Worm (Caenorhabditis elegans): ENCODE measurements around the gene T24A6.1.

The T24A6.1 gene

ce11 chrV:3524970-3525369 is 33.9 kb upstream of the T24A6.1 start, which contains the start of gene T24A6.7:
T24A6.7 (plus strand) TSS chrV:3525270.
- TF ChIP-seq mls-2 (tag; optimal IDR thresholded peaks at IDR 0.05) (no peak), sem-2 (GFP tag; optimal IDR thresholded peaks at IDR 0.05) (no peak), unc-62 (GFP tag; optimal IDR thresholded peaks at IDR 0.05) (no peak), flh-1 (GFP tag; optimal IDR thresholded peaks at IDR 0.05) (no peak), unc-39 (tag; optimal IDR thresholded peaks at IDR 0.05) (no peak), unc-120 (tag; optimal IDR thresholded peaks at IDR 0.05; ENCODE audit: poor library complexity, severe bottlenecking) (no peak), lin-32 (GFP tag; optimal IDR thresholded peaks at IDR 0.05) (no peak), ztf-11 (tag; optimal IDR thresholded peaks at IDR 0.05) (no peak), nhr-28 (tag; optimal IDR thresholded peaks at IDR 0.05) (no peak), bed-3 (GFP tag; optimal IDR thresholded peaks at IDR 0.05) (no peak), elt-1 (tag; optimal IDR thresholded peaks at IDR 0.05; ENCODE audit: borderline replicate concordance, insufficient read depth) (no peak), lin-13 (tag; optimal IDR thresholded peaks at IDR 0.05) (no peak), ceh-83 (GFP tag; optimal IDR thresholded peaks at IDR 0.05) (no peak), nhr-12 (tag; optimal IDR thresholded peaks at IDR 0.05) (no peak), ham-2 (GFP tag; optimal IDR thresholded peaks at IDR 0.05) (no peak)

ce11 chrV:3526882-3527281 is 32.0 kb upstream of the T24A6.1 start, which contains the start of gene str-260:
str-260 (plus strand) TSS chrV:3527182.
- TF ChIP-seq blmp-1 (tag; optimal IDR thresholded peaks at IDR 0.05) (no peak), nhr-76 (tag; optimal IDR thresholded peaks at IDR 0.05) (no peak)

DNA sequence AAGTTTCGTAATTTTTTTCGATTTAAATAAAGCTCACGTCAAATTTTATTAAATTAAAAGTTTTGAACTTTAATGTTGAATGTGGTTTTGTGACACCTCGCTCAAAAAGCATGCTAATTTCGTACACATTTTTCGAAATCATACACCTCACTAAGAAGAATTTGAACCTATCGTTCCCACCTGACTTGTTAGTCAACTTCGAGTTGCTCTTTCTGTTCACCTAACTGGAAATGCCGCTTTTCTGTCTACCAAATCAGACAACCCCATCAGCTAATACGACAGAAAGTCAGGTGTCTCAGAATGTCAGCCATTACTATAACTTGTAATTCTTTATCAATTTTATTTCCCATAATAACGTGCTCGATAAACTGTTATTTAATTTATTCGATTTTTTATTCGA is 28.4 kb upstream of the T24A6.1 start, which contains the start of gene srbc-66:
Gene srbc-66 (plus strand): TSS at position 301 of the 400 bp plus-strand sequence.
- no peak for TF ChIP-seq nhr-237 (tag; optimal IDR thresholded peaks at IDR 0.05)
- TF ChIP-seq unc-39 (tag; optimal IDR thresholded peaks at IDR 0.05) = no peak
- no peak for TF ChIP-seq unc-62 (GFP tag; optimal IDR thresholded peaks at IDR 0.05)
- no peak for TF ChIP-seq lin-32 (GFP tag; optimal IDR thresholded peaks at IDR 0.05)
- no peak for TF ChIP-seq nhr-76 (tag; optimal IDR thresholded peaks at IDR 0.05)
- TF ChIP-seq mab-5 (tag; optimal IDR thresholded peaks at IDR 0.05) = no peak
- no peak for TF ChIP-seq snpc-4 (tag; optimal IDR thresholded peaks at IDR 0.05)
- TF ChIP-seq nhr-28 (tag; optimal IDR thresholded peaks at IDR 0.05) = no peak
- no peak for TF ChIP-seq cnd-1 (tag; optimal IDR thresholded peaks at IDR 0.05)
- TF ChIP-seq sem-2 (GFP tag; optimal IDR thresholded peaks at IDR 0.05) = no peak
- TF ChIP-seq ceh-83 (GFP tag; optimal IDR thresholded peaks at IDR 0.05) = no peak
- TF ChIP-seq elt-1 (tag; optimal IDR thresholded peaks at IDR 0.05; ENCODE audit: borderline replicate concordance, insufficient read depth) = no peak
- no peak for TF ChIP-seq nhr-12 (tag; optimal IDR thresholded peaks at IDR 0.05)
- no peak for TF ChIP-seq M03D4.4 (tag; optimal IDR thresholded peaks at IDR 0.05)
- TF ChIP-seq ztf-11 (tag; optimal IDR thresholded peaks at IDR 0.05) = no peak
- TF ChIP-seq lsy-2 (tag; optimal IDR thresholded peaks at IDR 0.05) = no peak
- TF ChIP-seq tbx-8 (GFP tag; optimal IDR thresholded peaks at IDR 0.05) = no peak
- TF ChIP-seq ceh-39 (tag; optimal IDR thresholded peaks at IDR 0.05) = no peak
- TF ChIP-seq elt-3 (tag; optimal IDR thresholded peaks at IDR 0.05) = no peak

DNA sequence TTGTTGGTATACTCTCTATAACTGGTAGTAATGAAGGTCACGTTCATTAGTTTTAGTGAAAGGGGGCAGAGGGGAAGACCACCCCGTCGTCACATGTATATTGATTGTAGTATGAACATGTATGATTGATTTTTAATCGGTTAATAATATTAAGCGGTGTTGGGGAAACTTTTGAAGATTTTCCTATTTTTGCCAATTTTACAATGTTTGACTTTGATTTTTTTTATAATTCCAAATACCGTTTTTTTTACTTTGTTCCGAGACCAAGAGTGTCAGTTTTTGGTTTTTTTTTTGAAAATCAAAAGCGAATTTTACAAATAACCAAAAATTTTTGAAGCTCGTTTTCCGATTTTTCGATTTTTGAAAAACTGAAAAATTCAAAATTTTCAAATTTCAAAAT is 23.6 kb upstream of the T24A6.1 start, which contains the start of gene nhr-221:
Gene nhr-221 (minus strand): TSS at position 101 of the 400 bp plus-strand sequence.
- TF ChIP-seq pha-4 (tag; optimal IDR thresholded peaks at IDR 0.05) (no peak), mab-5 (tag; optimal IDR thresholded peaks at IDR 0.05) (no peak), ceh-43 (GFP tag; optimal IDR thresholded peaks at IDR 0.05) (no peak), lin-32 (GFP tag; optimal IDR thresholded peaks at IDR 0.05) (no peak), ztf-11 (tag; optimal IDR thresholded peaks at IDR 0.05) (no peak), flh-1 (GFP tag; optimal IDR thresholded peaks at IDR 0.05) (no peak), unc-120 (tag; optimal IDR thresholded peaks at IDR 0.05; ENCODE audit: poor library complexity, severe bottlenecking) (no peak), nhr-76 (tag; optimal IDR thresholded peaks at IDR 0.05) (no peak), sptf-1 (tag; optimal IDR thresholded peaks at IDR 0.05) (no peak), snpc-4 (tag; optimal IDR thresholded peaks at IDR 0.05) (no peak), tbx-8 (GFP tag; optimal IDR thresholded peaks at IDR 0.05) (no peak), bed-3 (GFP tag; optimal IDR thresholded peaks at IDR 0.05) (no peak), lin-13 (tag; optimal IDR thresholded peaks at IDR 0.05) (no peak), ceh-83 (GFP tag; optimal IDR thresholded peaks at IDR 0.05) (no peak), elt-3 (tag; optimal IDR thresholded peaks at IDR 0.05) (no peak), nhr-2 (tag; optimal IDR thresholded peaks at IDR 0.05) (no peak)

DNA sequence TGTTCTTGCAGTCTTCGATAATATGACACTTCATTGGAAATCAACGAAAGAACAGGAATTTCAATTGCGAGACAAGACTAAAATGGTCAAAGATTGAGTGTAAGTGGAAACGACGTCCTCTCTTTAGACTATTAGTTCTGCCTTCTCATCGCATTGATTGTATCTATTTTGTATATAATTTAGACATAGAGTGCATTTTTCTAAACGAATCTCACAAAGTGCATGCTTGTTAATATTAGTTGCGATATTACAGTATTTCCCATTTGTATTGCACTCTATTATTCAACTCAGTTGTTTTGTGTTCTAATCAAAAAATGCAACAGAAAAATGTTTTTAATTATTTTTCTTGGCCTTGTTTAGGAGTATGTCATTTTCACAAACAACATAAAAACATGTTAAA is 20.5 kb upstream of the T24A6.1 start, which contains the start of gene nhr-93:
Gene nhr-93 (minus strand): TSS at position 101 of the 400 bp plus-strand sequence.
- TF ChIP-seq mep-1 (tag; optimal IDR thresholded peaks at IDR 0.05) (no peak), blmp-1 (tag; optimal IDR thresholded peaks at IDR 0.05) (no peak), hlh-1 (tag; optimal IDR thresholded peaks at IDR 0.05) (no peak), sptf-1 (tag; optimal IDR thresholded peaks at IDR 0.05) (no peak), zip-8 (tag; optimal IDR thresholded peaks at IDR 0.05) (no peak), unc-62 (GFP tag; optimal IDR thresholded peaks at IDR 0.05) (no peak), elt-1 (tag; optimal IDR thresholded peaks at IDR 0.05; ENCODE audit: borderline replicate concordance, insufficient read depth) (no peak), cnd-1 (tag; optimal IDR thresholded peaks at IDR 0.05) (no peak), nhr-237 (tag; optimal IDR thresholded peaks at IDR 0.05) (no peak), snpc-4 (tag; optimal IDR thresholded peaks at IDR 0.05) (no peak), ceh-39 (tag; optimal IDR thresholded peaks at IDR 0.05) (no peak), mab-5 (tag; optimal IDR thresholded peaks at IDR 0.05) (no peak), lin-32 (GFP tag; optimal IDR thresholded peaks at IDR 0.05) (no peak), elt-3 (tag; optimal IDR thresholded peaks at IDR 0.05) (no peak), nhr-12 (tag; optimal IDR thresholded peaks at IDR 0.05) (no peak), lsy-2 (tag; optimal IDR thresholded peaks at IDR 0.05) (no peak)

Data from whole organism, mixed stage, embryonic.